Worm (Caenorhabditis elegans) whole organism, L1 larva: ENCODE results near the gene T12D8.5.

Experiments
- C16A3.4 ChIP-seq: fragments of 150-350 bp; optimal IDR thresholded peaks from 2 replicates; lab custom pipeline; 2014; ENCODE audit warnings: missing biosample characterization, missing genetic modification characterization
- C34B4.2 ChIP-seq: sonication (generic microtip); optimal IDR thresholded peaks from 2 replicates; lab custom pipeline; 2017; ENCODE audit warnings: mild to moderate bottlenecking, missing genetic modification characterization, missing compliant biosample characterization
- F16B12.6 ChIP-seq: fragments of 150-350 bp; optimal IDR thresholded peaks from 2 replicates; lab custom pipeline; 2014; ENCODE audit warnings: missing biosample characterization, missing genetic modification characterization
- Y116A8C.19 ChIP-seq: sonication (generic microtip); optimal IDR thresholded peaks from 2 replicates; lab custom pipeline; 2016; ENCODE audit warnings: missing compliant biosample characterization, missing genetic modification characterization, borderline replicate concordance
- aha-1 ChIP-seq: fragments of 150-350 bp; optimal IDR thresholded peaks from 2 replicates; lab custom pipeline; 2014; ENCODE audit warnings: missing biosample characterization, missing genetic modification characterization
- alr-1 ChIP-seq: fragments of 200-800 bp; sonication (Bioruptor generic); optimal IDR thresholded peaks from 2 replicates; lab custom pipeline; 2018; ENCODE audit warnings: borderline replicate concordance, mild to moderate bottlenecking, missing genetic modification characterization, missing compliant biosample characterization
- aly-2 ChIP-seq: fragments of 150-350 bp; optimal IDR thresholded peaks from 2 replicates; lab custom pipeline; 2014; ENCODE audit warnings: missing biosample characterization, missing genetic modification characterization
- blmp-1 ChIP-seq: fragments of 150-350 bp; optimal IDR thresholded peaks from 2 replicates; lab custom pipeline; 2014; ENCODE audit warnings: missing biosample characterization, missing genetic modification characterization
- ceh-8 ChIP-seq: fragments of 200-800 bp; sonication (Bioruptor generic); optimal IDR thresholded peaks from 2 replicates; lab custom pipeline; 2018; ENCODE audit warnings: mild to moderate bottlenecking, missing genetic modification characterization, moderate library complexity, missing compliant biosample characterization
- ceh-82 ChIP-seq, 3 experiments: fragments of 150-350 bp in 1 of 3; sonication (generic microtip) in 2 of 3; optimal IDR thresholded peaks; 2 replicates each; lab custom pipeline; 2014 to 2017; ENCODE audit warnings: missing biosample characterization in 3 of 3, missing genetic modification characterization in 3 of 3
- ceh-88 ChIP-seq: fragments of 200-800 bp; sonication (Bioruptor generic); IDR thresholded peaks from 2 replicates; pipeline ENCODE4 v1.3.6; 2022; ENCODE audit warnings: missing genetic modification characterization, missing compliant biosample characterization
- ceh-90 ChIP-seq: sonication (generic microtip); optimal IDR thresholded peaks from 2 replicates; lab custom pipeline; 2016; ENCODE audit warnings: missing genetic modification characterization, missing compliant biosample characterization
- dpl-1 ChIP-seq, 3 experiments: fragments of 150-350 bp in 2 of 3; sonication (generic microtip) in 1 of 3; optimal IDR thresholded peaks; 2 replicates each; lab custom pipeline; 2014 to 2017; ENCODE audit warnings: missing biosample characterization in 3 of 3, missing genetic modification characterization in 3 of 3, missing genetic modification reagents in 3 of 3
- efl-1 ChIP-seq, 4 experiments: fragments of 150-350 bp; optimal IDR thresholded peaks in 3 of 4; peaks in 1 of 4; 1 replicate in 1 of 4; 2 replicates in 3 of 4; lab custom pipeline; 2014; ENCODE audit warnings: missing biosample characterization in 2 of 4, missing genetic modification characterization in 2 of 4, missing genetic modification reagents in 2 of 4
- efl-3 ChIP-seq: fragments of 200-800 bp; sonication (Bioruptor generic); optimal IDR thresholded peaks from 2 replicates; lab custom pipeline; 2018; ENCODE audit warnings: mild to moderate bottlenecking, missing genetic modification characterization, missing compliant biosample characterization
- egl-13 ChIP-seq: sonication (generic microtip); optimal IDR thresholded peaks from 2 replicates; lab custom pipeline; 2016; ENCODE audit warnings: missing genotype, missing genetic modification reagents, missing genetic modification characterization, missing compliant biosample characterization
- egl-27 ChIP-seq, 2 experiments: fragments of 150-350 bp in 1 of 2; sonication (generic microtip); optimal IDR thresholded peaks; 3 replicates each; lab custom pipeline; 2017 to 2018; ENCODE audit warnings: missing biosample characterization in 2 of 2, missing genetic modification characterization in 2 of 2, missing genetic modification reagents in 2 of 2
- elt-2 ChIP-seq: sonication (generic microtip); optimal IDR thresholded peaks from 2 replicates; lab custom pipeline; 2016; ENCODE audit warnings: missing genetic modification characterization, mild to moderate bottlenecking, inconsistent platforms, missing compliant biosample characterization, missing genetic modification reagents
- elt-3 ChIP-seq, 6 experiments: fragments of 150-350 bp in 1 of 6; sonication (generic microtip); optimal IDR thresholded peaks; 2 replicates each; lab custom pipeline; 2017 to 2018; ENCODE audit warnings: missing biosample characterization in 6 of 6, missing genetic modification characterization in 6 of 6, inconsistent platforms in 1 of 6
- fkh-4 ChIP-seq: sonication (generic microtip); optimal IDR thresholded peaks from 2 replicates; lab custom pipeline; 2016; ENCODE audit warnings: missing compliant biosample characterization, missing genetic modification characterization, borderline replicate concordance
- fkh-8 ChIP-seq: sonication (generic microtip); optimal IDR thresholded peaks from 2 replicates; lab custom pipeline; 2016; ENCODE audit warnings: mild to moderate bottlenecking, missing genetic modification characterization, missing compliant biosample characterization
- fos-1 ChIP-seq: fragments of 150-350 bp; optimal IDR thresholded peaks from 2 replicates; lab custom pipeline; 2014; ENCODE audit warnings: missing biosample characterization, missing genetic modification characterization
- grh-1 ChIP-seq: fragments of 200-800 bp; sonication (Bioruptor generic); IDR thresholded peaks from 2 replicates; pipeline ENCODE4 v1.3.6; 2022; ENCODE audit warnings: missing genetic modification reagents, missing genetic modification characterization, missing compliant biosample characterization
- hlh-17 ChIP-seq: fragments of 200-800 bp; sonication (Bioruptor generic); optimal IDR thresholded peaks from 2 replicates; lab custom pipeline; 2018; ENCODE audit warnings: missing genetic modification characterization, mild to moderate bottlenecking, missing compliant biosample characterization, moderate library complexity, borderline replicate concordance
- hpl-2 ChIP-seq: fragments of 150-350 bp; optimal IDR thresholded peaks from 2 replicates; lab custom pipeline; 2014; ENCODE audit warnings: missing biosample characterization, missing genetic modification reagents, missing genetic modification characterization
- jun-1 ChIP-seq: fragments of 150-350 bp; optimal IDR thresholded peaks from 2 replicates; lab custom pipeline; 2014; ENCODE audit warnings: missing biosample characterization, missing genetic modification reagents, missing genetic modification characterization
- lin-14 ChIP-seq: fragments of 200-800 bp; sonication (Bioruptor generic); optimal IDR thresholded peaks from 2 replicates; lab custom pipeline; 2018; ENCODE audit warnings: mild to moderate bottlenecking, missing genetic modification characterization, moderate library complexity, missing compliant biosample characterization
- lin-15B ChIP-seq: fragments of 150-350 bp; sonication (generic microtip); optimal IDR thresholded peaks from 3 replicates; lab custom pipeline; 2014; ENCODE audit warnings: missing biosample characterization, missing genetic modification characterization
- lin-39 ChIP-seq: fragments of 150-350 bp; optimal IDR thresholded peaks from 2 replicates; lab custom pipeline; 2014; ENCODE audit warnings: missing biosample characterization, missing genetic modification reagents, missing genetic modification characterization
- lir-3 ChIP-seq: sonication (generic microtip); optimal IDR thresholded peaks from 2 replicates; lab custom pipeline; 2016; ENCODE audit warnings: mild to moderate bottlenecking, missing genetic modification characterization, moderate library complexity, missing compliant biosample characterization; ENCODE audit not compliant: poor library complexity
- lsy-2 ChIP-seq, 2 experiments: fragments of 150-350 bp; optimal IDR thresholded peaks; 2 replicates each; lab custom pipeline; 2014; ENCODE audit warnings: missing biosample characterization in 2 of 2, missing genetic modification characterization in 2 of 2
- mab-9 ChIP-seq: fragments of 200-800 bp; sonication (Bioruptor generic); IDR thresholded peaks from 2 replicates; pipeline ENCODE4 v1.3.6; 2022; ENCODE audit warnings: missing genetic modification reagents, missing genetic modification characterization, missing compliant biosample characterization
- mdl-1 ChIP-seq, 2 experiments: fragments of 150-350 bp; optimal IDR thresholded peaks; 2 replicates each; lab custom pipeline; 2014 to 2017; ENCODE audit warnings: missing biosample characterization in 2 of 2, missing genetic modification characterization in 2 of 2, inconsistent platforms in 1 of 2
- nhr-11 ChIP-seq: fragments of 150-350 bp; optimal IDR thresholded peaks from 2 replicates; lab custom pipeline; 2014; ENCODE audit warnings: missing biosample characterization, missing genetic modification characterization
- nhr-12 ChIP-seq: sonication (generic microtip); optimal IDR thresholded peaks from 2 replicates; lab custom pipeline; 2017; ENCODE audit warnings: missing biosample characterization, missing genetic modification characterization
- nhr-237 ChIP-seq: fragments of 150-350 bp; optimal IDR thresholded peaks from 2 replicates; lab custom pipeline; 2014; ENCODE audit warnings: missing biosample characterization, missing genetic modification characterization
- nhr-28 ChIP-seq: fragments of 150-350 bp; optimal IDR thresholded peaks from 2 replicates; lab custom pipeline; 2014; ENCODE audit warnings: missing biosample characterization, missing genetic modification characterization
- nhr-47 ChIP-seq: sonication (generic microtip); optimal IDR thresholded peaks from 2 replicates; lab custom pipeline; 2016; ENCODE audit warnings: mild to moderate bottlenecking, missing genetic modification characterization, moderate library complexity, missing compliant biosample characterization
- nhr-76 ChIP-seq: sonication (generic microtip); optimal IDR thresholded peaks from 2 replicates; lab custom pipeline; 2017; ENCODE audit warnings: missing biosample characterization, missing genetic modification characterization
- nhr-90 ChIP-seq: sonication (generic microtip); optimal IDR thresholded peaks from 2 replicates; lab custom pipeline; 2016; ENCODE audit warnings: mild to moderate bottlenecking, missing genetic modification characterization, missing compliant biosample characterization; ENCODE audit not compliant: poor library complexity
- pag-3 ChIP-seq: sonication (generic microtip); optimal IDR thresholded peaks from 2 replicates; lab custom pipeline; 2017; ENCODE audit warnings: missing genetic modification characterization, mild to moderate bottlenecking, missing compliant biosample characterization, antibody characterized with exemption, borderline replicate concordance; ENCODE audit not compliant: insufficient read depth
- skn-1 ChIP-seq: fragments of 150-350 bp; optimal IDR thresholded peaks from 2 replicates; lab custom pipeline; 2014; ENCODE audit warnings: missing biosample characterization, missing genetic modification characterization
- sox-4 ChIP-seq: sonication (generic microtip); optimal IDR thresholded peaks from 2 replicates; lab custom pipeline; 2016; ENCODE audit warnings: missing genetic modification characterization, missing compliant biosample characterization
- swsn-7 ChIP-seq: sonication (generic microtip); optimal IDR thresholded peaks from 2 replicates; lab custom pipeline; 2016; ENCODE audit warnings: missing genetic modification characterization, missing compliant biosample characterization
- tbx-2 ChIP-seq: sonication (generic microtip); optimal IDR thresholded peaks from 2 replicates; lab custom pipeline; 2016; ENCODE audit warnings: missing genetic modification characterization, missing compliant biosample characterization
- tlp-1 ChIP-seq: fragments of 150-350 bp; optimal IDR thresholded peaks from 2 replicates; lab custom pipeline; 2014; ENCODE audit warnings: missing biosample characterization, missing genetic modification characterization
- unc-30 ChIP-seq: sonication (generic microtip); optimal IDR thresholded peaks from 2 replicates; lab custom pipeline; 2017; ENCODE audit warnings: missing biosample characterization, missing genetic modification characterization
- unc-62 ChIP-seq: fragments of 150-350 bp; optimal IDR thresholded peaks from 2 replicates; lab custom pipeline; 2014; ENCODE audit warnings: missing biosample characterization, missing genetic modification reagents, missing genetic modification characterization

Gene T12D8.5

ce11 chrIII:13644279-13644678, 17.7 kb upstream of the T12D8.5 start:
- peak; percentile 70 for TF ChIP-seq alr-1
- TF ChIP-seq unc-62 (GFP tag; lab: Kevin White, UChicago) = no peak

ce11 chrIII:13643534-13643933, 16.9 kb upstream of the T12D8.5 start, which contains the start of the genes drr-2 and set-16:
Gene drr-2 (minus strand): TSS chrIII:13643570.
Gene set-16 (plus strand): TSS chrIII:13643916.
- TF ChIP-seq alr-1 (no peak), fkh-4 (tag; lab: Kevin White, UChicago) (peak; percentile 88), unc-62 (GFP tag; lab: Kevin White, UChicago) (no peak), lin-39 (tag; lab: Kevin White, UChicago) (peak; percentile 92), sox-4 (tag; lab: Kevin White, UChicago) (peak; percentile 94), unc-30 (peak; percentile 55), fos-1 (tag; lab: Kevin White, UChicago) (peak; percentile 94), nhr-90 (tag; lab: Kevin White, UChicago) (peak; percentile 99), tbx-2 (peak; percentile 99), ceh-8 (GFP tag; lab: Kevin White, UChicago) (peak; percentile 96), tlp-1 (tag; lab: Kevin White, UChicago) (no peak), ceh-88 (GFP tag; lab: Robert Waterston, UW) (peak; percentile 95), blmp-1 (tag; lab: Kevin White, UChicago) (no peak), pag-3 (tag; lab: Kevin White, UChicago) (peak; percentile 38), F16B12.6 (tag; lab: Kevin White, UChicago) (peak; percentile 100), ceh-82 (tag; optimal IDR thresholded peaks at IDR 0.05; lab: Kevin White, UChicago) (peak; percentile 98 to 99 (median 99)), efl-3 (GFP tag; lab: Kevin White, UChicago) (peak; percentile 86), lin-14 (peak; percentile 99), nhr-237 (tag; lab: Kevin White, UChicago) (peak; percentile 96), dpl-1 (GFP tag; optimal IDR thresholded peaks at IDR 0.05; lab: Kevin White, UChicago) (peak; percentile 91 to 92 (median 91)), lin-15B (tag; lab: Kevin White, UChicago) (peak; percentile 97), C16A3.4 (tag; lab: Kevin White, UChicago) (peak; percentile 98), nhr-76 (tag; lab: Kevin White, UChicago) (peak; percentile 76), efl-1 (optimal IDR thresholded peaks at IDR 0.05; lab: Kevin White, UChicago) (peak; percentile 95 to 96), efl-1 (GFP tag; optimal IDR thresholded peaks at IDR 0.05 in 1 of 2; lab: Kevin White, UChicago) (peak; percentile 89 to 99), skn-1 (tag; lab: Kevin White, UChicago) (peak; percentile 94), fkh-8 (peak; percentile 99), egl-13 (tag; lab: Kevin White, UChicago) (peak; percentile 98), Y116A8C.19 (tag; lab: Kevin White, UChicago) (peak; percentile 51), lir-3 (tag; lab: Kevin White, UChicago) (peak; percentile 92), nhr-28 (tag; lab: Kevin White, UChicago) (peak; percentile 81), aha-1 (peak; percentile 96), grh-1 (GFP tag; lab: Robert Waterston, UW) (peak; percentile 98), elt-3 (tag; optimal IDR thresholded peaks at IDR 0.05; lab: Kevin White, UChicago) (peak in 3 of 6 experiments; percentile 94 to 98 (median 95)), hlh-17 (GFP tag; lab: Kevin White, UChicago) (no peak), lsy-2 (tag; optimal IDR thresholded peaks at IDR 0.05; lab: Kevin White, UChicago) (peak; percentile 97), C34B4.2 (tag; lab: Kevin White, UChicago) (peak; percentile 90), aly-2 (tag; lab: Kevin White, UChicago) (peak; percentile 95), egl-27 (tag; optimal IDR thresholded peaks at IDR 0.05; lab: Kevin White, UChicago) (peak in 1 of 2 experiments; percentile 80), nhr-11 (peak; percentile 97), hpl-2 (GFP tag; lab: Kevin White, UChicago) (peak; percentile 95), jun-1 (tag; lab: Kevin White, UChicago) (peak; percentile 98), mab-9 (peak; percentile 98), nhr-12 (tag; lab: Kevin White, UChicago) (peak; percentile 60), elt-2 (tag; lab: Kevin White, UChicago) (peak; percentile 98), mdl-1 (tag; optimal IDR thresholded peaks at IDR 0.05; lab: Kevin White, UChicago) (peak in 1 of 2 experiments; percentile 90), nhr-47 (tag; lab: Kevin White, UChicago) (peak; percentile 99), swsn-7 (tag; lab: Kevin White, UChicago) (peak; percentile 99), ceh-90 (tag; lab: Kevin White, UChicago) (peak; percentile 45)
